Worm (Caenorhabditis elegans): Measurements from ENCODE around the gene F46C5.9.

F46C5.9 gene

DNA sequence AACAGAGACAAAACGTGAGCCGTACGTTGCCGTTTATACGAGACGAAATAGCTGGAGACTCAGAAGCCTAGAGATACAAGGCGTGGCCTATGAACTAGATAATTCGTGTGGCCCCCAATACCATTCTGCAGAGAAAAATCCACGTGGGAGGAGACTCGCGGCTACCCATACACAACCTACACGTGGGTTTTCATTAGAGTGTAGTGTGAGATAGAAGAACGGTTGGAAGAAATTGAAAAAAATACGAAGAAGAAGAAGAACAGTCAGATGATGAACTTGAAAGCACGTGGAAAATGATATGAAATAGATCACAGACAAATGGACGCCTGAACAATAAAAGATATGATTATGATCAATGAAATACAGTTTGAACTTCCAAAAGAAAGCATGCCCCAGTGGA is 45.4 kb downstream of the F46C5.9 start:
- TF ChIP-seq T22C8.4 (GFP tag; IDR thresholded peaks at IDR 0.05) (no peak), klf-2 (GFP tag; conservative IDR thresholded peaks at IDR 0.05) (no peak)

DNA sequence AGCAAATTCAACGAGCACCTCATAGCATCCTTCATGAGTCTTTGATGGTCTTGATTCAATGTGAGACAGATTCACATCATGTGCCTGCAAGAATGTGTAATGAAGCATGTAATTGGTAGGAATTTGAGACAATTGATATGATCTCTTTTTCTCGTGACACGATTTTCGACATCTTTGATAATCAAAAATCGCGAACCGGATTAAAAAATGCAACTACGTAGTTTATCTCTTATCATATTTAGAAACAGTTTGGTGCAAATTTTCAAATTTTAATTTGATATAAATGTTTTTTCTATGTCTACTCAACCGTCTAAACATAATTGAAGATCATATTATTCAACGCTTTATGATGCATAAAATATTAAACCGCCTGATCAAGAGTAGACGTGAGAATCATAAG is 46.2 kb downstream of the F46C5.9 start:
- TF ChIP-seq ref-1 (GFP tag; conservative IDR thresholded peaks at IDR 0.05) (no peak), T22C8.4 (GFP tag; IDR thresholded peaks at IDR 0.05) (no peak), med-1 (GFP tag; optimal IDR thresholded peaks at IDR 0.05; ENCODE audit: insufficient read depth) (no peak), ztf-29 (GFP tag; IDR thresholded peaks at IDR 0.05) (no peak), flt-1 (GFP tag; IDR thresholded peaks at IDR 0.05) (no peak), tab-1 (GFP tag; IDR thresholded peaks at IDR 0.05) (no peak)

DNA sequence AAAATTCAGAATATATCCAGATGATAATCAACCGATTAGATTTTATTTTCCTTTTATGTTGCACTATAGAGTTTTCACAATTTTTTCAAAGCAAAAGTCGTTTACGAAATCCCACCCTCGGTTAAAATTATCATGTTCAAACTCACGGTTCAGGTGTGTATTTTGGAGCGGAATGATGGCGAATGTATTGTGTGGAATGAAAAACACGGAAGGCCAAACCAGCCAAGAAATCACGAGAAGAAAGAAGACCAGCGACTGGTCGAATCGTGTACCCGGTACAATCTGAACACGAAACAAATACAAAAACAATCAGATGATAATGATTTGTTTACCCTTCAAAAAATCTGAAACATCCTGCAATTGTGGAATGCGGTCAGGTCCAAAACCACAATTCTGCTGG is 47.2 kb downstream of the F46C5.9 start:
- TF ChIP-seq cog-1 (tag; optimal IDR thresholded peaks at IDR 0.05) (no peak), ztf-29 (GFP tag; IDR thresholded peaks at IDR 0.05) (no peak), ref-1 (GFP tag; conservative IDR thresholded peaks at IDR 0.05) (no peak), tab-1 (GFP tag; IDR thresholded peaks at IDR 0.05) (no peak), med-1 (GFP tag; optimal IDR thresholded peaks at IDR 0.05; ENCODE audit: insufficient read depth) (no peak), ztf-23 (GFP tag; IDR thresholded peaks at IDR 0.05) (no peak), T22C8.4 (GFP tag; IDR thresholded peaks at IDR 0.05) (no peak), flt-1 (GFP tag; IDR thresholded peaks at IDR 0.05) (no peak), klf-2 (GFP tag; conservative IDR thresholded peaks at IDR 0.05) (no peak)

DNA sequence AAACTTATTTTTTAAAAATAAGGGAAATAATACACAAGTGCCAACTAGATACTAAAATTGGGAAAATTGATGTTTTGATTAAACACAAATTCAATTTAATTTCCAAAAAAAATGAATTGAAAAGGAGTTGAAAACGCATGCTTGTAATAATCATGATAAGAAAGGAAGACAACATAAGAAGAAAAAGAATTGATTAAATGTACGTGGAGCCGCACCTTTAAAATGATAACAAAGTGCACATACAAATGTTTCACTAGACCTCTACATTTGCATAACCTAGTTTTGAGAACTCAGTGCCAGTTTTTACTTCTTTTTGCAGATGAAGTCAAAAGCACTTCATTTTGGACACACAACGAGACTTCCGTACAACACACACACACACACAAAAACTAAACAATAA is 48.8 kb downstream of the F46C5.9 start:
- TF ChIP-seq flt-1 (GFP tag; IDR thresholded peaks at IDR 0.05) (no peak), ztf-23 (GFP tag; IDR thresholded peaks at IDR 0.05) (no peak), T22C8.4 (GFP tag; IDR thresholded peaks at IDR 0.05) (no peak), cog-1 (tag; optimal IDR thresholded peaks at IDR 0.05) (no peak), klf-2 (GFP tag; conservative IDR thresholded peaks at IDR 0.05) (no peak), ref-1 (GFP tag; conservative IDR thresholded peaks at IDR 0.05) (no peak), ztf-29 (GFP tag; IDR thresholded peaks at IDR 0.05) (no peak), tab-1 (GFP tag; IDR thresholded peaks at IDR 0.05) (no peak), med-1 (GFP tag; optimal IDR thresholded peaks at IDR 0.05; ENCODE audit: insufficient read depth) (no peak)

DNA sequence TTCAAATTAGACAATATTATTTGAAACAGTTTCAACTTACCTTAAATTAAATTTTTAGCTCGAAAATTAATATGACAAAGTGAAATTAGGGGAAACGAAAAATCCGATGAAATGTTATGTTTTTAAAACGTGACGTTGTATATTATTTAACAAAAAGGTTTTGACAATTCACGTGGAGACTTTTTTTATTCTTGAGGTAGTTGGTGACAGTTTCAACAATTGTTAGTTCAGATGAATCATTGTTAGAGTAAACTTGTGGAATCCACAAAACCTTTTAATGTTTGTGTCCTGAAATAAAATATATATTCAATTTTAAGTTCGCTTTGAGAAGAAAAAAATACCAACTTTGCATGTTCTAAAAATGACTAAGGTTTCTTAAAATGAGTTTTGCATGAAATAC is 51.0 kb downstream of the F46C5.9 start, which contains the start of gene fut-1:
fut-1 (minus strand) TSS at position 101 of the 400 bp plus-strand sequence.
- TF ChIP-seq cog-1 (tag; optimal IDR thresholded peaks at IDR 0.05) (no peak), ztf-29 (GFP tag; IDR thresholded peaks at IDR 0.05) (no peak), med-1 (GFP tag; optimal IDR thresholded peaks at IDR 0.05; ENCODE audit: insufficient read depth) (no peak)

Data from whole organism, midembryonic.